Worm (Caenorhabditis elegans) whole organism, L1 larva: ENCODE measurements around the gene srg-60.

Experiments used
- F16B12.6 ChIP-seq: fragments of 150-350 bp; optimal IDR thresholded peaks from 2 replicates; lab custom pipeline; 2014; ENCODE audit warnings: missing biosample characterization, missing genetic modification characterization
- aha-1 ChIP-seq: fragments of 150-350 bp; optimal IDR thresholded peaks from 2 replicates; lab custom pipeline; 2014; ENCODE audit warnings: missing biosample characterization, missing genetic modification characterization
- alr-1 ChIP-seq: fragments of 200-800 bp; sonication (Bioruptor generic); optimal IDR thresholded peaks from 2 replicates; lab custom pipeline; 2018; ENCODE audit warnings: borderline replicate concordance, mild to moderate bottlenecking, missing genetic modification characterization, missing compliant biosample characterization
- aly-2 ChIP-seq: fragments of 150-350 bp; optimal IDR thresholded peaks from 2 replicates; lab custom pipeline; 2014; ENCODE audit warnings: missing biosample characterization, missing genetic modification characterization
- ama-1 ChIP-seq: fragments of 150-350 bp; optimal IDR thresholded peaks from 2 replicates; lab custom pipeline; 2014
- blmp-1 ChIP-seq: fragments of 150-350 bp; optimal IDR thresholded peaks from 2 replicates; lab custom pipeline; 2014; ENCODE audit warnings: missing biosample characterization, missing genetic modification characterization
- ceh-8 ChIP-seq: fragments of 200-800 bp; sonication (Bioruptor generic); optimal IDR thresholded peaks from 2 replicates; lab custom pipeline; 2018; ENCODE audit warnings: mild to moderate bottlenecking, missing genetic modification characterization, moderate library complexity, missing compliant biosample characterization
- ceh-82 ChIP-seq, 3 experiments: fragments of 150-350 bp in 1 of 3; sonication (generic microtip) in 2 of 3; optimal IDR thresholded peaks; 2 replicates each; lab custom pipeline; 2014 to 2017; ENCODE audit warnings: missing biosample characterization in 3 of 3, missing genetic modification characterization in 3 of 3
- ceh-90 ChIP-seq: sonication (generic microtip); optimal IDR thresholded peaks from 2 replicates; lab custom pipeline; 2016; ENCODE audit warnings: missing genetic modification characterization, missing compliant biosample characterization
- ces-1 ChIP-seq: fragments of 150-350 bp; optimal IDR thresholded peaks from 2 replicates; lab custom pipeline; 2014; ENCODE audit warnings: missing biosample characterization, missing genetic modification reagents, missing genetic modification characterization
- dsc-1 ChIP-seq: sonication (generic microtip); optimal IDR thresholded peaks from 2 replicates; lab custom pipeline; 2016; ENCODE audit warnings: mild to moderate bottlenecking, missing genetic modification characterization, missing compliant biosample characterization
- efl-1 ChIP-seq, 4 experiments: fragments of 150-350 bp; optimal IDR thresholded peaks in 3 of 4; peaks in 1 of 4; 1 replicate in 1 of 4; 2 replicates in 3 of 4; lab custom pipeline; 2014; ENCODE audit warnings: missing biosample characterization in 2 of 4, missing genetic modification characterization in 2 of 4, missing genetic modification reagents in 2 of 4
- elt-2 ChIP-seq: sonication (generic microtip); optimal IDR thresholded peaks from 2 replicates; lab custom pipeline; 2016; ENCODE audit warnings: missing genetic modification characterization, mild to moderate bottlenecking, inconsistent platforms, missing compliant biosample characterization, missing genetic modification reagents
- fkh-10 ChIP-seq: sonication (generic microtip); optimal IDR thresholded peaks from 2 replicates; lab custom pipeline; 2017; ENCODE audit warnings: missing biosample characterization, missing genetic modification reagents, missing genetic modification characterization
- fkh-4 ChIP-seq: sonication (generic microtip); optimal IDR thresholded peaks from 2 replicates; lab custom pipeline; 2016; ENCODE audit warnings: missing compliant biosample characterization, missing genetic modification characterization, borderline replicate concordance
- fos-1 ChIP-seq: fragments of 150-350 bp; optimal IDR thresholded peaks from 2 replicates; lab custom pipeline; 2014; ENCODE audit warnings: missing biosample characterization, missing genetic modification characterization
- grh-1 ChIP-seq: fragments of 200-800 bp; sonication (Bioruptor generic); IDR thresholded peaks from 2 replicates; pipeline ENCODE4 v1.3.6; 2022; ENCODE audit warnings: missing genetic modification reagents, missing genetic modification characterization, missing compliant biosample characterization
- hlh-17 ChIP-seq: fragments of 200-800 bp; sonication (Bioruptor generic); optimal IDR thresholded peaks from 2 replicates; lab custom pipeline; 2018; ENCODE audit warnings: missing genetic modification characterization, mild to moderate bottlenecking, missing compliant biosample characterization, moderate library complexity, borderline replicate concordance
- hpl-2 ChIP-seq: fragments of 150-350 bp; optimal IDR thresholded peaks from 2 replicates; lab custom pipeline; 2014; ENCODE audit warnings: missing biosample characterization, missing genetic modification reagents, missing genetic modification characterization
- irx-1 ChIP-seq: sonication (generic microtip); optimal IDR thresholded peaks from 2 replicates; lab custom pipeline; 2016; ENCODE audit warnings: missing genetic modification characterization, missing compliant biosample characterization
- isw-1 ChIP-seq: fragments of 200-800 bp; sonication (Bioruptor generic); IDR thresholded peaks from 2 replicates; pipeline ENCODE4 v1.3.6; 2022; ENCODE audit warnings: missing genetic modification characterization, missing compliant biosample characterization
- jun-1 ChIP-seq: fragments of 150-350 bp; optimal IDR thresholded peaks from 2 replicates; lab custom pipeline; 2014; ENCODE audit warnings: missing biosample characterization, missing genetic modification reagents, missing genetic modification characterization
- lin-13 ChIP-seq: fragments of 150-350 bp; optimal IDR thresholded peaks from 2 replicates; lab custom pipeline; 2014; ENCODE audit warnings: missing biosample characterization, missing genetic modification reagents, missing genetic modification characterization
- lin-14 ChIP-seq: fragments of 200-800 bp; sonication (Bioruptor generic); optimal IDR thresholded peaks from 2 replicates; lab custom pipeline; 2018; ENCODE audit warnings: mild to moderate bottlenecking, missing genetic modification characterization, moderate library complexity, missing compliant biosample characterization
- lin-35 ChIP-seq, 2 experiments: fragments of 150-350 bp; optimal IDR thresholded peaks; 2 replicates each; lab custom pipeline; 2014; ENCODE audit warnings: missing biosample characterization in 2 of 2, missing genetic modification characterization in 2 of 2, missing genetic modification reagents in 2 of 2
- lin-39 ChIP-seq: fragments of 150-350 bp; optimal IDR thresholded peaks from 2 replicates; lab custom pipeline; 2014; ENCODE audit warnings: missing biosample characterization, missing genetic modification reagents, missing genetic modification characterization
- mdl-1 ChIP-seq, 2 experiments: fragments of 150-350 bp; optimal IDR thresholded peaks; 2 replicates each; lab custom pipeline; 2014 to 2017; ENCODE audit warnings: missing biosample characterization in 2 of 2, missing genetic modification characterization in 2 of 2, inconsistent platforms in 1 of 2
- mep-1 ChIP-seq: fragments of 150-350 bp; optimal IDR thresholded peaks from 2 replicates; lab custom pipeline; 2014; ENCODE audit warnings: missing biosample characterization, missing genetic modification characterization
- nhr-11 ChIP-seq: fragments of 150-350 bp; optimal IDR thresholded peaks from 2 replicates; lab custom pipeline; 2014; ENCODE audit warnings: missing biosample characterization, missing genetic modification characterization
- nhr-19 ChIP-seq: fragments of 200-800 bp; sonication (Bioruptor generic); conservative IDR thresholded peaks from 2 replicates; pipeline ENCODE4 v1.3.6; 2022; ENCODE audit warnings: missing genetic modification characterization, missing compliant biosample characterization
- nhr-237 ChIP-seq: fragments of 150-350 bp; optimal IDR thresholded peaks from 2 replicates; lab custom pipeline; 2014; ENCODE audit warnings: missing biosample characterization, missing genetic modification characterization
- nhr-71 ChIP-seq: sonication (generic microtip); optimal IDR thresholded peaks from 2 replicates; lab custom pipeline; 2016; ENCODE audit warnings: mild to moderate bottlenecking, missing genetic modification characterization, moderate library complexity, missing compliant biosample characterization
- nhr-77 ChIP-seq: fragments of 150-350 bp; optimal IDR thresholded peaks from 2 replicates; lab custom pipeline; 2014; ENCODE audit warnings: missing biosample characterization, missing genetic modification characterization
- nhr-85 ChIP-seq: sonication (generic microtip); peaks from one replicate; lab custom pipeline; 2016; ENCODE audit warnings: missing genetic modification characterization, inconsistent platforms, missing compliant biosample characterization
- nhr-90 ChIP-seq: sonication (generic microtip); optimal IDR thresholded peaks from 2 replicates; lab custom pipeline; 2016; ENCODE audit warnings: mild to moderate bottlenecking, missing genetic modification characterization, missing compliant biosample characterization; ENCODE audit not compliant: poor library complexity
- pag-3 ChIP-seq: sonication (generic microtip); optimal IDR thresholded peaks from 2 replicates; lab custom pipeline; 2017; ENCODE audit warnings: missing genetic modification characterization, mild to moderate bottlenecking, missing compliant biosample characterization, antibody characterized with exemption, borderline replicate concordance; ENCODE audit not compliant: insufficient read depth
- pax-3 ChIP-seq: fragments of 200-800 bp; sonication (Bioruptor generic); optimal IDR thresholded peaks from 2 replicates; lab custom pipeline; 2018; ENCODE audit warnings: mild to moderate bottlenecking, missing genetic modification characterization, moderate library complexity, missing compliant biosample characterization
- pqm-1 ChIP-seq: sonication (generic microtip); optimal IDR thresholded peaks from 3 replicates; lab custom pipeline; 2017; ENCODE audit warnings: missing biosample characterization, missing genetic modification characterization
- snpc-4 ChIP-seq: fragments of 150-350 bp; optimal IDR thresholded peaks from 2 replicates; lab custom pipeline; 2014; ENCODE audit warnings: missing biosample characterization, missing genetic modification characterization
- sptf-1 ChIP-seq: fragments of 150-350 bp; optimal IDR thresholded peaks from 2 replicates; lab custom pipeline; 2014; ENCODE audit warnings: missing biosample characterization, missing genetic modification characterization
- sup-37 ChIP-seq: fragments of 200-800 bp; sonication (Bioruptor generic); optimal IDR thresholded peaks from 2 replicates; lab custom pipeline; 2018; ENCODE audit warnings: mild to moderate bottlenecking, missing genetic modification characterization, missing compliant biosample characterization
- tbx-2 ChIP-seq: sonication (generic microtip); optimal IDR thresholded peaks from 2 replicates; lab custom pipeline; 2016; ENCODE audit warnings: missing genetic modification characterization, missing compliant biosample characterization
- tlp-1 ChIP-seq: fragments of 150-350 bp; optimal IDR thresholded peaks from 2 replicates; lab custom pipeline; 2014; ENCODE audit warnings: missing biosample characterization, missing genetic modification characterization
- unc-30 ChIP-seq: sonication (generic microtip); optimal IDR thresholded peaks from 2 replicates; lab custom pipeline; 2017; ENCODE audit warnings: missing biosample characterization, missing genetic modification characterization
- unc-62 ChIP-seq: fragments of 150-350 bp; optimal IDR thresholded peaks from 2 replicates; lab custom pipeline; 2014; ENCODE audit warnings: missing biosample characterization, missing genetic modification reagents, missing genetic modification characterization
- unc-86 ChIP-seq: sonication (generic microtip); optimal IDR thresholded peaks from 2 replicates; lab custom pipeline; 2016; ENCODE audit warnings: missing genetic modification characterization, missing compliant biosample characterization
- unc-98 ChIP-seq: fragments of 200-800 bp; sonication (Bioruptor generic); IDR thresholded peaks from 2 replicates; pipeline ENCODE4 v1.3.6; 2022; ENCODE audit warnings: missing genetic modification characterization, missing compliant biosample characterization

srg-60 gene

ce11 chrV:2677648-2678047 lies 44.8 kb downstream of the srg-60 start:
- no peak for TF ChIP-seq nhr-90
- no peak for TF ChIP-seq hpl-2 (GFP tag; lab: Kevin White, UChicago)
- no peak for TF ChIP-seq tlp-1 (tag; lab: Kevin White, UChicago)
- no peak for TF ChIP-seq jun-1 (tag; lab: Kevin White, UChicago)
- TF ChIP-seq nhr-237 (tag; lab: Kevin White, UChicago): no peak
- TF ChIP-seq pax-3 (tag; lab: Kevin White, UChicago): no peak
- TF ChIP-seq unc-62 (GFP tag; lab: Kevin White, UChicago): no peak
- TF ChIP-seq elt-2 (tag; lab: Kevin White, UChicago): no peak
- no peak for TF ChIP-seq nhr-71 (tag; lab: Kevin White, UChicago)
- no peak for TF ChIP-seq efl-1 (optimal IDR thresholded peaks at IDR 0.05; lab: Kevin White, UChicago)
- no peak for TF ChIP-seq efl-1 (GFP tag; optimal IDR thresholded peaks at IDR 0.05 in 1 of 2; lab: Kevin White, UChicago)
- no peak for TF ChIP-seq F16B12.6
- no peak for TF ChIP-seq lin-14 (GFP tag; lab: Kevin White, UChicago)
- TF ChIP-seq fos-1 (tag; lab: Kevin White, UChicago): no peak
- TF ChIP-seq, all 84 proteins: peak for 0

ce11 chrV:2675692-2676091 lies 46.8 kb downstream of the srg-60 start:
- TF ChIP-seq efl-1 (optimal IDR thresholded peaks at IDR 0.05; lab: Kevin White, UChicago) (no peak), efl-1 (GFP tag; optimal IDR thresholded peaks at IDR 0.05 in 1 of 2; lab: Kevin White, UChicago) (peak in 1 of 2 experiments; percentile 50), blmp-1 (tag; lab: Kevin White, UChicago) (peak; percentile 93), tlp-1 (tag; lab: Kevin White, UChicago) (no peak)

- TF ChIP-seq hpl-2 (GFP tag; lab: Kevin White, UChicago) (no peak), unc-98 (GFP tag; lab: Robert Waterston, UW) (no peak), pax-3 (tag; lab: Kevin White, UChicago) (no peak), unc-30 (tag; lab: Kevin White, UChicago) (no peak), sptf-1 (tag; lab: Kevin White, UChicago) (no peak), lin-13 (GFP tag; lab: Kevin White, UChicago) (no peak), isw-1 (GFP tag; lab: Robert Waterston, UW) (no peak), unc-62 (GFP tag; lab: Kevin White, UChicago) (no peak), ces-1 (GFP tag; lab: Kevin White, UChicago) (no peak), blmp-1 (tag; lab: Kevin White, UChicago) (peak; percentile 27), nhr-77 (tag; lab: Kevin White, UChicago) (no peak), mdl-1 (tag; optimal IDR thresholded peaks at IDR 0.05; lab: Kevin White, UChicago) (peak in 1 of 2 experiments; percentile 12), lin-35 (GFP tag; optimal IDR thresholded peaks at IDR 0.05; lab: Kevin White, UChicago) (peak; percentile 32 to 61), pqm-1 (tag; lab: Kevin White, UChicago) (no peak), snpc-4 (no peak), aly-2 (tag; lab: Kevin White, UChicago) (no peak), ceh-82 (tag; optimal IDR thresholded peaks at IDR 0.05; lab: Kevin White, UChicago) (peak in 2 of 3 experiments; percentile 31 to 37), nhr-71 (tag; lab: Kevin White, UChicago) (peak; percentile 47), lin-39 (tag; lab: Kevin White, UChicago) (no peak), nhr-11 (tag; lab: Kevin White, UChicago) (no peak), mep-1 (tag; lab: Kevin White, UChicago) (peak; percentile 10), alr-1 (tag; lab: Kevin White, UChicago) (no peak), nhr-19 (GFP tag; lab: Robert Waterston, UW) (no peak), tlp-1 (tag; lab: Kevin White, UChicago) (no peak), dsc-1 (tag; lab: Kevin White, UChicago) (peak; percentile 25), nhr-85 (tag; lab: Kevin White, UChicago) (peak; percentile 36), irx-1 (tag; lab: Kevin White, UChicago) (peak; percentile 2), fkh-10 (GFP tag; lab: Kevin White, UChicago) (peak; percentile 4), aha-1 (tag; lab: Kevin White, UChicago) (no peak), tbx-2 (tag; lab: Kevin White, UChicago) (peak; percentile 14), jun-1 (tag; lab: Kevin White, UChicago) (peak; percentile 29), sup-37 (GFP tag; lab: Kevin White, UChicago) (no peak), grh-1 (GFP tag; lab: Robert Waterston, UW) (no peak), unc-86 (tag; lab: Kevin White, UChicago) (no peak), pag-3 (tag; lab: Kevin White, UChicago) (no peak), elt-2 (tag; lab: Kevin White, UChicago) (no peak), ama-1 (lab: Kevin White, UChicago) (no peak), ceh-90 (tag; lab: Kevin White, UChicago) (no peak), fkh-4 (tag; lab: Kevin White, UChicago) (no peak), hlh-17 (no peak), ceh-8 (GFP tag; lab: Kevin White, UChicago) (no peak)
Measured at ce11 chrV:2673807-2674206, 48.6 kb downstream of the srg-60 start.
